Worm (Caenorhabditis elegans): Measurements from ENCODE around the gene K09F5.4.

- TF ChIP-seq fos-1 (tag; optimal IDR thresholded peaks at IDR 0.05): no peak
- no peak for TF ChIP-seq elt-1 (tag; optimal IDR thresholded peaks at IDR 0.05)
- peak in 1 of 2 experiments; percentile 4 for TF ChIP-seq lsy-2 (tag; optimal IDR thresholded peaks at IDR 0.05)
- no peak for TF ChIP-seq F13H6.1 (tag; optimal IDR thresholded peaks at IDR 0.05)
- TF ChIP-seq mdl-1 (tag; optimal IDR thresholded peaks at IDR 0.05): no peak
Measured at ce11 chrX:7662532-7662931, 48.0 kb downstream of the K09F5.4 start.
